Worm (Caenorhabditis elegans): ENCODE data around the gene T08G5.1.

T08G5.1 gene

ce11 chrV:14008353-14008859, 10.2 kb upstream of the T08G5.1 start (continued):
- no peak for TF ChIP-seq Y79H2A.3 (GFP tag; conservative IDR thresholded peaks at IDR 0.05)

- TF ChIP-seq ceh-40 (GFP tag; IDR thresholded peaks at IDR 0.05): no peak
- no peak for TF ChIP-seq B0035.1 (tag; optimal IDR thresholded peaks at IDR 0.05)
- TF ChIP-seq tlf-1 (GFP tag; optimal IDR thresholded peaks at IDR 0.05): no peak
- TF ChIP-seq chd-7 (tag; optimal IDR thresholded peaks at IDR 0.05): no peak
- no peak for TF ChIP-seq nhr-179 (tag; optimal IDR thresholded peaks at IDR 0.05)
- no peak for TF ChIP-seq ztf-22 (GFP tag; optimal IDR thresholded peaks at IDR 0.05)
- TF ChIP-seq nhr-120 (GFP tag; IDR thresholded peaks at IDR 0.05): no peak
These were observed 8.5 kb upstream of the T08G5.1 start for ce11 chrV:14010021-14010420.

ce11 chrV:14011427-14011826, 7.1 kb upstream of the T08G5.1 start:
- TF ChIP-seq lsy-27 (tag; optimal IDR thresholded peaks at IDR 0.05; ENCODE audit: borderline replicate concordance, insufficient read depth): no peak
- no peak for TF ChIP-seq nhr-179 (tag; optimal IDR thresholded peaks at IDR 0.05)
- no peak for TF ChIP-seq F22D6.2 (tag; optimal IDR thresholded peaks at IDR 0.05)
- no peak for TF ChIP-seq egl-18 (GFP tag; IDR thresholded peaks at IDR 0.05)
- peak; percentile 91 for TF ChIP-seq egrh-3 (GFP tag; IDR thresholded peaks at IDR 0.05)
- TF ChIP-seq nhr-80 (tag; optimal IDR thresholded peaks at IDR 0.05): no peak
- TF ChIP-seq hsf-1 (GFP tag; IDR thresholded peaks at IDR 0.05): peak; percentile 27; the same call in 1 of the 2 replicates
- no peak for TF ChIP-seq mxl-1 (tag; optimal IDR thresholded peaks at IDR 0.05)
- TF ChIP-seq nfyb-1 (GFP tag; IDR thresholded peaks at IDR 0.05): no peak
- no peak for TF ChIP-seq mes-4 (tag; optimal IDR thresholded peaks at IDR 0.05)
- peak; percentile 19; the same call in 1 of the 2 replicates for TF ChIP-seq madf-6 (GFP tag; IDR thresholded peaks at IDR 0.05)
- TF ChIP-seq F39B2.1 (GFP tag; IDR thresholded peaks at IDR 0.05): 0 out of 2 replicates have a peak, but pooled peaks have one; percentile 17
- no peak for TF ChIP-seq B0035.1 (tag; optimal IDR thresholded peaks at IDR 0.05)
- no peak for TF ChIP-seq nfya-1 (tag; optimal IDR thresholded peaks at IDR 0.05; ENCODE audit: borderline replicate concordance, insufficient read depth)
- no peak for TF ChIP-seq let-526 (GFP tag; IDR thresholded peaks at IDR 0.05)
- TF ChIP-seq athp-1 (tag; optimal IDR thresholded peaks at IDR 0.05): no peak
- TF ChIP-seq unc-130 (GFP tag; optimal IDR thresholded peaks at IDR 0.05): no peak
- TF ChIP-seq ztf-25 (GFP tag; IDR thresholded peaks at IDR 0.05): peak; percentile 16; the same call in 1 of the 2 replicates
- TF ChIP-seq Y53G8AR.9 (GFP tag; conservative IDR thresholded peaks at IDR 0.05): no peak
- no peak for TF ChIP-seq F52B5.7 (tag; optimal IDR thresholded peaks at IDR 0.05)
- TF ChIP-seq mcd-1 (GFP tag; IDR thresholded peaks at IDR 0.05): peak; percentile 40; the same call in 1 of the 2 replicates
- TF ChIP-seq lin-26 (GFP tag; IDR thresholded peaks at IDR 0.05): peak; percentile 45; the same call in 1 of the 2 replicates
- no peak for TF ChIP-seq ekl-4 (GFP tag; IDR thresholded peaks at IDR 0.05)
- no peak for TF ChIP-seq ztf-28 (GFP tag; IDR thresholded peaks at IDR 0.05)
- no peak for TF ChIP-seq pbrm-1 (GFP tag; IDR thresholded peaks at IDR 0.05)
- no peak for TF ChIP-seq mel-28 (tag; optimal IDR thresholded peaks at IDR 0.05; ENCODE audit: borderline replicate concordance)
- peak; percentile 93 for TF ChIP-seq zfh-2 (GFP tag; conservative IDR thresholded peaks at IDR 0.05)
- 0 out of 2 replicates have a peak, but pooled peaks have one; percentile 20 for TF ChIP-seq hmg-1.2 (GFP tag; IDR thresholded peaks at IDR 0.05)
- TF ChIP-seq cebp-2 (GFP tag; IDR thresholded peaks at IDR 0.05): 0 out of 2 replicates have a peak, but pooled peaks have one; percentile 13
- no peak for TF ChIP-seq F37B4.10 (GFP tag; IDR thresholded peaks at IDR 0.05)
- no peak for TF ChIP-seq lsl-1 (GFP tag; optimal IDR thresholded peaks at IDR 0.05)
